Worm (Caenorhabditis elegans) whole organism, midembryonic: Measurements from ENCODE around the gene efr-3.

Source experiments
- T22C8.4 ChIP-seq: fragments of 200-800 bp; sonication (Bioruptor generic); IDR thresholded peaks from 2 replicates; pipeline ENCODE4 v1.3.6; 2022; ENCODE audit warnings: missing genetic modification characterization, missing compliant biosample characterization
- cog-1 ChIP-seq: sonication (generic microtip); optimal IDR thresholded peaks from 2 replicates; lab custom pipeline; 2016; ENCODE audit warnings: missing genetic modification characterization, missing compliant biosample characterization
- flt-1 ChIP-seq: fragments of 200-800 bp; sonication (Bioruptor generic); IDR thresholded peaks from 2 replicates; pipeline ENCODE4 v1.3.6; 2022; ENCODE audit warnings: missing genetic modification characterization, missing compliant biosample characterization
- klf-2 ChIP-seq: fragments of 200-800 bp; sonication (Bioruptor generic); conservative IDR thresholded peaks from 2 replicates; pipeline ENCODE4 v1.3.6; 2022; ENCODE audit warnings: missing genetic modification reagents, missing genetic modification characterization, missing compliant biosample characterization
- med-1 ChIP-seq: sonication (generic microtip); optimal IDR thresholded peaks from 2 replicates; lab custom pipeline; 2017; ENCODE audit warnings: missing genetic modification characterization, mild to moderate bottlenecking, missing compliant biosample characterization, antibody characterized with exemption, missing genetic modification reagents; ENCODE audit not compliant: insufficient read depth
- ref-1 ChIP-seq: fragments of 200-800 bp; sonication (Bioruptor generic); conservative IDR thresholded peaks from 2 replicates; pipeline ENCODE4 v1.3.6; 2022; ENCODE audit warnings: missing genetic modification reagents, missing genetic modification characterization, missing compliant biosample characterization
- tab-1 ChIP-seq: fragments of 200-800 bp; sonication (Bioruptor generic); IDR thresholded peaks from 2 replicates; pipeline ENCODE4 v1.3.6; 2022; ENCODE audit warnings: missing genetic modification characterization, missing compliant biosample characterization
- ztf-23 ChIP-seq: fragments of 200-800 bp; sonication (Bioruptor generic); IDR thresholded peaks from 2 replicates; pipeline ENCODE4 v1.3.6; 2022; ENCODE audit warnings: missing genetic modification reagents, missing genetic modification characterization, missing compliant biosample characterization
- ztf-29 ChIP-seq: fragments of 200-800 bp; sonication (Bioruptor generic); IDR thresholded peaks from 2 replicates; pipeline ENCODE4 v1.3.6; 2022; ENCODE audit warnings: missing genetic modification reagents, missing genetic modification characterization, missing compliant biosample characterization

Gene efr-3

ce11 chrII:6341076-6341475 lies 20.1 kb upstream of the efr-3 start:
- no peak for TF ChIP-seq T22C8.4 (GFP tag; lab: Robert Waterston, UW)
- TF ChIP-seq ztf-23 (GFP tag; lab: Robert Waterston, UW), result no peak
- TF ChIP-seq tab-1 (GFP tag; lab: Robert Waterston, UW), result no peak
- no peak for TF ChIP-seq ztf-29 (GFP tag; lab: Robert Waterston, UW)
- no peak for TF ChIP-seq ref-1
- no peak for TF ChIP-seq cog-1
- no peak for TF ChIP-seq klf-2

- TF ChIP-seq flt-1 (no peak), ref-1 (no peak), tab-1 (GFP tag; lab: Robert Waterston, UW) (no peak), med-1 (GFP tag; lab: Kevin White, UChicago) (no peak), cog-1 (no peak), ztf-23 (GFP tag; lab: Robert Waterston, UW) (no peak), ztf-29 (GFP tag; lab: Robert Waterston, UW) (no peak), T22C8.4 (GFP tag; lab: Robert Waterston, UW) (no peak), klf-2 (no peak)
These were observed 19.0 kb upstream of the efr-3 start, which contains the start of gene C32D5.7 for ce11 chrII:6339948-6340347. Gene C32D5.7, minus strand, starts transcription at chrII:6340048.

- TF ChIP-seq ref-1 (no peak), klf-2 (no peak), ztf-23 (GFP tag; lab: Robert Waterston, UW) (no peak), tab-1 (GFP tag; lab: Robert Waterston, UW) (no peak), T22C8.4 (GFP tag; lab: Robert Waterston, UW) (no peak), cog-1 (no peak), ztf-29 (GFP tag; lab: Robert Waterston, UW) (no peak), med-1 (GFP tag; lab: Kevin White, UChicago) (no peak), flt-1 (no peak)
These were observed 18.6 kb upstream of the efr-3 start for ce11 chrII:6339511-6339910.

DNA sequence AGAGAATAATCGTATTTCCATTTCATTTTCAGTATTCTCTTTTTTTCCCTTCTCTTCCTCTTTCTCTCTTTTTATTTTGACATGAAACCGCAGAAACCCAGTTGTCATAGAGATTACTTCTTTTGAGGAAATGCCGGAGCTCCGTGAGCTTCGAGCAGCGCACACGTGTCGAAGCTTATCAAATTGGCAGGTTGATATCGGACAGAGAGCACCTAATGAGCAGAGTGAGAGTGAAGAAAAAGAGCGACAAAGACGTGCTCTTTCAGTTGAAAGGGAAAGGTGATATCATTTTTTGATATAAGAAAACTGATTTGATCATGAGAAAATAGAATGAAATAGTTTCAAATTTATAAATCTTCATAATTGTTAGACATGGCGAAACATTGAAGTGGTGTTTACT lies 14.4 kb upstream of the efr-3 start, which contains the start of gene C32D5.14:
TSS of gene C32D5.14 (plus strand) at position 131 of the 400 bp plus-strand sequence.
- TF ChIP-seq cog-1 (no peak), ztf-29 (GFP tag; lab: Robert Waterston, UW) (no peak), med-1 (GFP tag; lab: Kevin White, UChicago) (no peak), ref-1 (no peak), tab-1 (GFP tag; lab: Robert Waterston, UW) (no peak), klf-2 (no peak), ztf-23 (GFP tag; lab: Robert Waterston, UW) (no peak), flt-1 (no peak), T22C8.4 (GFP tag; lab: Robert Waterston, UW) (no peak)

DNA sequence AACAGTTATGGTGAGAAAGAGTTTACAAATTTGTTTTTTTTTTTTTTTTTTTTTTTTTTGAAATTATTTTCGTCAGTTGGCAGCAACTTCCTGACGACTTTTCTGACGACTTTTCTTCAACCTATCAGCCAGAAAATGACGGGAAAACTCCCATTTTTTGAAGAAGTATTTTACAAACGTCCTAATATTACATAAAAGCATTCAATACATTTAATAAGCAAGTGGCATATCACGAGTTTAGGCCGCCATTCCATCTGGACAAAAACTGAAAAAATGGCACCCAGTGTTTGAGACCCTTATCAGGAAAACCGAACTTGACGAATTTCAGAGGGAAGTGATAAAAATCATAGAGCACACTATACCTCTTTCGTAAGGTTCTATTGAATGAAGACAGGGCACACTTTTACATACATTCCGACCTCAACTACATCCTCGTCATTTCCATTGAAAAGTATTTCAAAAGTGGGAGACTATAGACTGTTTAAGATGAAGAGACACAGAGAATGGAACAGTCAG lies 13.8 kb upstream of the efr-3 start:
- no peak for TF ChIP-seq flt-1
- no peak for TF ChIP-seq cog-1
- TF ChIP-seq med-1 (GFP tag; lab: Kevin White, UChicago), result no peak
- no peak for TF ChIP-seq ztf-29 (GFP tag; lab: Robert Waterston, UW)
- no peak for TF ChIP-seq klf-2
- TF ChIP-seq T22C8.4 (GFP tag; lab: Robert Waterston, UW), result no peak
- no peak for TF ChIP-seq ztf-23 (GFP tag; lab: Robert Waterston, UW)
- no peak for TF ChIP-seq ref-1
- no peak for TF ChIP-seq tab-1 (GFP tag; lab: Robert Waterston, UW)

DNA sequence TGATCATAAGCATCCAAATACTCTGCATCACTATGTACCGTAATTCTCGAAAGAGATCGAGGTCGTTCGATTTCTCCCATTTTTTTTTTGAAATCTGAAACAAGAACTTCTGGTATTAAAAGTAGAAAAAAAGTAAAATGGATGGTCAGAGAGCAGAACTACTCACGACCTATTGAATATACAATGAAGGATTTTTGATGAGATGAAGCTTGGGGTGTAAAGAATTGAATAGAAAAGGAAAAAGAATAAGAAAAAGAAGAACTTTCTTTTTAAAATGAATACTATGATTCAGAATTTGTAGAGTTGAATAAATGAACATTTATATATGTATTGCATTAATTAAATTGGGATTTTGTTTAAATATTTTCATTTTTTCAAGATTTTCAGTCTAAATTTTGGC lies 12.9 kb upstream of the efr-3 start, which contains the start of gene ttc-39B:
TSS of gene ttc-39B (minus strand) at position 101 of the 400 bp plus-strand sequence.
- TF ChIP-seq ztf-29 (GFP tag; lab: Robert Waterston, UW), result no peak
- no peak for TF ChIP-seq med-1 (GFP tag; lab: Kevin White, UChicago)
- no peak for TF ChIP-seq tab-1 (GFP tag; lab: Robert Waterston, UW)
- TF ChIP-seq cog-1, result no peak
- no peak for TF ChIP-seq ref-1
- no peak for TF ChIP-seq ztf-23 (GFP tag; lab: Robert Waterston, UW)
- no peak for TF ChIP-seq klf-2
- no peak for TF ChIP-seq flt-1
- TF ChIP-seq T22C8.4 (GFP tag; lab: Robert Waterston, UW), result no peak

ce11 chrII:6331222-6331830 lies 10.4 kb upstream of the efr-3 start, which contains the start of gene set-4:
Gene set-4, minus strand, starts transcription at chrII:6331341.
- no peak for TF ChIP-seq med-1 (GFP tag; lab: Kevin White, UChicago)
- TF ChIP-seq ztf-23 (GFP tag; lab: Robert Waterston, UW), result peak; percentile 67; the same call in 1 of the 2 replicates
- TF ChIP-seq flt-1, result peak; percentile 52; the same call in 1 of the 2 replicates
- no peak for TF ChIP-seq klf-2
- TF ChIP-seq tab-1 (GFP tag; lab: Robert Waterston, UW), result no peak
- TF ChIP-seq cog-1, result peak; percentile 77
- no peak for TF ChIP-seq ztf-29 (GFP tag; lab: Robert Waterston, UW)
- TF ChIP-seq T22C8.4 (GFP tag; lab: Robert Waterston, UW), result no peak
- TF ChIP-seq ref-1, result no peak

DNA sequence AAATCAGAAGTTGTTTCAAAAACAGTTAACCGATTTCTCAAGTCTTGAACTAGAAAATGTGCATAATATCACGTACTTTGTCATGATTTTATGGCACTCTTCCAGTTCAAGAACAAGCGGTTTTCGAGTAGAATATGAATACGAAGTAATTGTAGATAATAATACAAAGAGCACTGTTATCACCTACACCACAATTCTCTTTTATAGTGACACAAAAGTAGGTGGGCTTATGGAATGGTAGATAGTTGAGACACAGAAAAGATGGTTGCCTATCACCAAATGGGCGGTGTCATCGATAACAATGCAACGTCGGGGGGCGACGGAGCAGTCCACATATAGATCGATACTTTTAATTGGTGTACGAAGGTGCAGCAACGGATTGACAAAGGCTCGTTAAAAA lies 7.7 kb upstream of the efr-3 start:
- no peak for TF ChIP-seq ref-1
- TF ChIP-seq flt-1, result no peak
- TF ChIP-seq cog-1, result no peak
- TF ChIP-seq ztf-29 (GFP tag; lab: Robert Waterston, UW), result no peak
- TF ChIP-seq ztf-23 (GFP tag; lab: Robert Waterston, UW), result no peak
- TF ChIP-seq tab-1 (GFP tag; lab: Robert Waterston, UW), result no peak
- TF ChIP-seq klf-2, result no peak
- no peak for TF ChIP-seq T22C8.4 (GFP tag; lab: Robert Waterston, UW)
- no peak for TF ChIP-seq med-1 (GFP tag; lab: Kevin White, UChicago)

DNA sequence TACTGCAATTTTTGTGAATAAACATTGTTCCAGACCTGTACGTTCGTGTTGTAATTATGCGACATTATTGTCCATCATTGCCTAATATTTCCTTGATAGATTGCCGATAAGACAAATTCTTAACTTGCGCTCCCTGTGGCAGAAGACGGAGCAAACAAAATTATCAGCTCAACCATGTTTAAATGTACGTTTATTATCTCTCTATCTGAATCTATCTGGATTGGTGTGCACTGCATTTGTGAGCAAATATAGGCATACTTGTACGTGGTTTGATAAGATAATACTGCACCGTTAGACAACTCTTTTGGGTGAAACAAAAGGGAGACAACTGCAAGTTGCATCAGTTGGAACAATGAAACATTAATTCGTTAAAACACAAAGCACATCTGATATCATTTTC lies 6.4 kb upstream of the efr-3 start:
- TF ChIP-seq med-1 (GFP tag; lab: Kevin White, UChicago), result no peak

ce11 chrII:6324086-6324485 lies 3.1 kb upstream of the efr-3 start, which contains the start of gene sma-6:
Gene sma-6, plus strand, starts transcription at chrII:6324484.
- no peak for TF ChIP-seq flt-1
- TF ChIP-seq klf-2, result no peak
- TF ChIP-seq med-1 (GFP tag; lab: Kevin White, UChicago), result no peak
- no peak for TF ChIP-seq cog-1
